Worm (Caenorhabditis elegans) whole organism, L4 larva: ENCODE data around the gene cat-4.

Experiments
- T26A8.4 ChIP-seq: fragments of 200-800 bp; sonication (Bioruptor generic); IDR thresholded peaks from 2 replicates; pipeline ENCODE4 v1.3.6; 2022; ENCODE audit warnings: missing genetic modification characterization, missing compliant biosample characterization
- ZK337.2 ChIP-seq: fragments of 200-800 bp; sonication (Bioruptor generic); IDR thresholded peaks from 2 replicates; pipeline ENCODE4 v1.3.6; 2022; ENCODE audit warnings: missing genetic modification reagents, missing genetic modification characterization, missing compliant biosample characterization
- ama-1 ChIP-seq: fragments of 150-350 bp; optimal IDR thresholded peaks from 2 replicates; lab custom pipeline; 2014; ENCODE audit warnings: inconsistent platforms, mixed read lengths
- arid-1 ChIP-seq: fragments of 200-800 bp; sonication (Bioruptor generic); conservative IDR thresholded peaks from 2 replicates; pipeline ENCODE4 v1.3.6; 2022; ENCODE audit warnings: missing genetic modification reagents, missing genetic modification characterization, missing compliant biosample characterization
- attf-4 ChIP-seq: sonication (generic microtip); optimal IDR thresholded peaks from 3 replicates; lab custom pipeline; 2017; ENCODE audit warnings: missing biosample characterization, missing genetic modification characterization
- ceh-20 ChIP-seq: fragments of 200-800 bp; sonication (Bioruptor generic); IDR thresholded peaks from 2 replicates; pipeline ENCODE4 v1.3.6; 2022; ENCODE audit warnings: missing genetic modification reagents, missing genetic modification characterization, missing compliant biosample characterization
- ceh-28 ChIP-seq: fragments of 150-350 bp; optimal IDR thresholded peaks from 2 replicates; lab custom pipeline; 2014; ENCODE audit warnings: missing biosample characterization, missing genetic modification reagents, missing genetic modification characterization
- ces-1 ChIP-seq: fragments of 150-350 bp; sonication (generic microtip); optimal IDR thresholded peaks from 4 replicates; lab custom pipeline; 2014; ENCODE audit warnings: missing biosample characterization, missing genetic modification reagents, missing genetic modification characterization
- daf-16 ChIP-seq, 3 experiments: sonication (generic microtip); optimal IDR thresholded peaks; 2 replicates each; lab custom pipeline; 2016 to 2017; ENCODE audit warnings: missing genetic modification characterization in 3 of 3, missing genetic modification reagents in 3 of 3, mild to moderate bottlenecking in 2 of 3, missing compliant biosample characterization in 2 of 3, missing biosample characterization in 1 of 3, moderate library complexity in 1 of 3
- dmd-6 ChIP-seq: fragments of 200-800 bp; sonication (Bioruptor generic); IDR thresholded peaks from 2 replicates; pipeline ENCODE4 v1.3.6; 2022; ENCODE audit warnings: missing genetic modification reagents, missing genetic modification characterization, missing compliant biosample characterization
- dve-1 ChIP-seq: sonication (generic microtip); optimal IDR thresholded peaks from 2 replicates; lab custom pipeline; 2017; ENCODE audit warnings: antibody characterized with exemption, mild to moderate bottlenecking, missing genetic modification characterization, missing compliant biosample characterization; ENCODE audit not compliant: insufficient read depth
- fkh-10 ChIP-seq: fragments of 150-350 bp; optimal IDR thresholded peaks from 2 replicates; lab custom pipeline; 2014; ENCODE audit warnings: missing biosample characterization, missing genetic modification reagents, missing genetic modification characterization
- hlh-11 ChIP-seq: fragments of 200-800 bp; sonication (Bioruptor generic); optimal IDR thresholded peaks from 2 replicates; lab custom pipeline; 2018; ENCODE audit warnings: mild to moderate bottlenecking, missing genetic modification characterization, missing compliant biosample characterization
- lin-38 ChIP-seq: fragments of 200-800 bp; sonication (Bioruptor generic); IDR thresholded peaks from 2 replicates; pipeline ENCODE4 v1.3.6; 2022; ENCODE audit warnings: missing genetic modification reagents, missing genetic modification characterization, missing compliant biosample characterization
- mdt-29 ChIP-seq: fragments of 200-800 bp; sonication (Bioruptor generic); IDR thresholded peaks from 2 replicates; pipeline ENCODE4 v1.3.6; 2022; ENCODE audit warnings: missing genetic modification reagents, missing genetic modification characterization, missing compliant biosample characterization
- nhr-25 ChIP-seq: sonication (generic microtip); optimal IDR thresholded peaks from 2 replicates; lab custom pipeline; 2017; ENCODE audit warnings: missing genetic modification characterization, mild to moderate bottlenecking, missing compliant biosample characterization, antibody characterized with exemption, moderate library complexity, borderline replicate concordance; ENCODE audit not compliant: insufficient read depth
- nhr-28 ChIP-seq: fragments of 150-350 bp; optimal IDR thresholded peaks from 2 replicates; lab custom pipeline; 2014; ENCODE audit warnings: missing biosample characterization, missing genetic modification characterization
- nhr-42 ChIP-seq: fragments of 200-800 bp; sonication (Bioruptor generic); IDR thresholded peaks from 2 replicates; pipeline ENCODE4 v1.3.6; 2022; ENCODE audit warnings: missing genetic modification characterization, missing compliant biosample characterization
- nhr-77 ChIP-seq: fragments of 150-350 bp; optimal IDR thresholded peaks from 2 replicates; lab custom pipeline; 2014; ENCODE audit warnings: missing biosample characterization, missing genetic modification characterization
- pha-4 ChIP-seq, 2 experiments: fragments of 150-350 bp in 1 of 2; fragments of 200-800 bp in 1 of 2; sonication (Bioruptor generic) in 1 of 2; IDR thresholded peaks in 1 of 2; optimal IDR thresholded peaks in 1 of 2; 2 replicates each; pipeline versions ENCODE4 v1.3.6 to Lab custom; 2014 to 2022; ENCODE audit warnings: missing genetic modification characterization in 2 of 2, missing genetic modification reagents in 2 of 2, missing biosample characterization in 1 of 2, missing compliant biosample characterization in 1 of 2
- php-3 ChIP-seq: fragments of 200-800 bp; sonication (Bioruptor generic); IDR thresholded peaks from 2 replicates; pipeline ENCODE4 v1.3.6; 2022; ENCODE audit warnings: missing genetic modification reagents, missing genetic modification characterization, missing compliant biosample characterization
- pqm-1 ChIP-seq: sonication (generic microtip); optimal IDR thresholded peaks from 2 replicates; lab custom pipeline; 2017; ENCODE audit warnings: missing biosample characterization, missing genetic modification characterization
- unc-39 ChIP-seq: sonication (generic microtip); optimal IDR thresholded peaks from 2 replicates; lab custom pipeline; 2017; ENCODE audit warnings: missing biosample characterization, missing genetic modification characterization
- unc-62 ChIP-seq, 3 experiments: fragments of 150-350 bp in 1 of 3; sonication (generic microtip); optimal IDR thresholded peaks in 2 of 3; peaks in 1 of 3; 1 replicate in 1 of 3; 2 replicates in 2 of 3; lab custom pipeline; 2014 to 2017; ENCODE audit warnings: missing biosample characterization in 3 of 3, missing genetic modification characterization in 3 of 3, missing genetic modification reagents in 3 of 3, missing genotype in 1 of 3
- vab-7 ChIP-seq: fragments of 200-800 bp; sonication (Bioruptor generic); IDR thresholded peaks from 2 replicates; pipeline ENCODE4 v1.3.6; 2022; ENCODE audit warnings: missing genetic modification reagents, missing genetic modification characterization, missing compliant biosample characterization
- zfp-2 ChIP-seq: sonication (generic microtip); optimal IDR thresholded peaks from 2 replicates; lab custom pipeline; 2016; ENCODE audit warnings: mild to moderate bottlenecking, missing genetic modification characterization, missing compliant biosample characterization
- zfp-3 ChIP-seq: fragments of 200-800 bp; sonication (Bioruptor generic); conservative IDR thresholded peaks from 2 replicates; pipeline ENCODE4 v1.3.6; 2022; ENCODE audit warnings: missing genetic modification reagents, missing genetic modification characterization, missing compliant biosample characterization
- ztf-11 ChIP-seq: fragments of 150-350 bp; optimal IDR thresholded peaks from 2 replicates; lab custom pipeline; 2014; ENCODE audit warnings: missing biosample characterization, missing genetic modification characterization
- ztf-7 ChIP-seq: fragments of 150-350 bp; optimal IDR thresholded peaks from 2 replicates; lab custom pipeline; 2014; ENCODE audit warnings: missing biosample characterization, missing genetic modification characterization

The cat-4 gene

ce11 chrV:10578938-10579337 lies 14.3 kb downstream of the cat-4 start, which contains the start of the genes erh-1 and lpd-9 (continued):
- no peak for TF ChIP-seq ztf-11 (tag; lab: Kevin White, UChicago)
- no peak for TF ChIP-seq unc-62 (GFP tag; optimal IDR thresholded peaks at IDR 0.05 in 1 of 2; lab: Kevin White, UChicago)
- no peak for TF ChIP-seq unc-62 (tag; optimal IDR thresholded peaks at IDR 0.05; lab: Kevin White, UChicago)
- TF ChIP-seq, all 104 proteins: peak for 35

- TF ChIP-seq dmd-6 (GFP tag; lab: Robert Waterston, UW), result peak; percentile 58; the same call in 1 of the 2 replicates
- TF ChIP-seq php-3, result peak; percentile 88
- peak; percentile 46 for TF ChIP-seq hlh-11 (tag; lab: Kevin White, UChicago)
- TF ChIP-seq ces-1 (GFP tag; lab: Kevin White, UChicago), result no peak
- peak; percentile 29 for TF ChIP-seq nhr-77
- peak; percentile 83 for TF ChIP-seq pqm-1 (tag; lab: Kevin White, UChicago)
- no peak for TF ChIP-seq zfp-2
- no peak for TF ChIP-seq zfp-3 (GFP tag; lab: Robert Waterston, UW)
- TF ChIP-seq daf-16 (GFP tag; optimal IDR thresholded peaks at IDR 0.05; lab: Kevin White, UChicago), result no peak
- peak; percentile 57 for TF ChIP-seq daf-16 (tag; optimal IDR thresholded peaks at IDR 0.05; lab: Kevin White, UChicago)
- TF ChIP-seq attf-4 (tag; lab: Kevin White, UChicago), result no peak
- TF ChIP-seq nhr-25 (tag; lab: Kevin White, UChicago), result no peak
- TF ChIP-seq ztf-7 (tag; lab: Kevin White, UChicago), result no peak
- TF ChIP-seq nhr-28 (tag; lab: Kevin White, UChicago), result peak; percentile 72
- TF ChIP-seq ceh-20, result no peak
- TF ChIP-seq dve-1 (tag; lab: Kevin White, UChicago), result peak; percentile 27
These were observed 16.0 kb downstream of the cat-4 start for ce11 chrV:10580638-10581037.

ce11 chrV:10581837-10582300 lies 17.2 kb downstream of the cat-4 start, which contains the start of gene T21C9.6:
Gene T21C9.6, plus strand, starts transcription at chrV:10581887.
- no peak for TF ChIP-seq ama-1 (lab: Kevin White, UChicago)
- no peak for TF ChIP-seq daf-16 (GFP tag; optimal IDR thresholded peaks at IDR 0.05; lab: Kevin White, UChicago)
- TF ChIP-seq daf-16 (tag; optimal IDR thresholded peaks at IDR 0.05; lab: Kevin White, UChicago), result peak; percentile 47
- TF ChIP-seq ceh-28 (tag; lab: Kevin White, UChicago), result no peak
- TF ChIP-seq lin-38 (GFP tag; lab: Robert Waterston, UW), result no peak
- TF ChIP-seq pqm-1 (tag; lab: Kevin White, UChicago), result peak; percentile 75
- TF ChIP-seq unc-39 (tag; lab: Kevin White, UChicago), result no peak
- TF ChIP-seq nhr-25 (tag; lab: Kevin White, UChicago), result no peak
- TF ChIP-seq dve-1 (tag; lab: Kevin White, UChicago), result peak; percentile 11
- TF ChIP-seq nhr-28 (tag; lab: Kevin White, UChicago), result peak; percentile 61
- peak; percentile 21 for TF ChIP-seq nhr-77
- TF ChIP-seq unc-62 (GFP tag; optimal IDR thresholded peaks at IDR 0.05 in 1 of 2; lab: Kevin White, UChicago), result peak in 1 of 2 experiments; percentile 9
- TF ChIP-seq unc-62 (tag; optimal IDR thresholded peaks at IDR 0.05; lab: Kevin White, UChicago), result no peak
- TF ChIP-seq php-3, result 0 out of 2 replicates have a peak, but pooled peaks have one; percentile 27
- TF ChIP-seq nhr-42, result no peak
- TF ChIP-seq pha-4 (GFP tag; IDR thresholded peaks at IDR 0.05; lab: Robert Waterston, UW), result no peak
- no peak for TF ChIP-seq pha-4 (tag; optimal IDR thresholded peaks at IDR 0.05; lab: Kevin White, UChicago)
- peak; percentile 16 for TF ChIP-seq hlh-11 (tag; lab: Kevin White, UChicago)
- no peak for TF ChIP-seq mdt-29 (GFP tag; lab: Robert Waterston, UW)

DNA sequence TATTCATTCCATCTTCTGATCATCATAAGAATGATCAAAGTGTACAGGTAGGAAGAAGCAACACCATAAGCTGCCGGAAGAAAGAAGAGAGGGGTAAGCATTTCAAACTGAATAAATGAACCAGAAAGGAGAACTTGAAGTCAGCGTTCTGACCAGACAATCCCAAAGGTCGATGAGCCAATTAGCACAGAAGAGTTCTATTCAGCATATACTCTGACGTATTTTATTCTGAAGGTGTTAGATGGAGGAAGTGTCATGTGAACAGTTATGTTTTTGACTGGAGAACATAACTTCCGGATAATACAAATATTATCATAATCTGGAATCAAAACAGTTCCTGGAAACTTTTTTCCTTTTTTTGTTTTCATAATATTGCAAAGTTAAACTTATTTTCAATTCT lies 24.0 kb downstream of the cat-4 start, which contains the start of gene srg-32:
srg-32 (minus strand) TSS at position 101 of the 400 bp plus-strand sequence.
- TF ChIP-seq arid-1 (GFP tag; lab: Robert Waterston, UW) (no peak), T26A8.4 (no peak), ces-1 (GFP tag; lab: Kevin White, UChicago) (no peak), vab-7 (GFP tag; lab: Robert Waterston, UW) (no peak), ZK337.2 (GFP tag; lab: Robert Waterston, UW) (no peak), ceh-28 (tag; lab: Kevin White, UChicago) (no peak), fkh-10 (GFP tag; lab: Kevin White, UChicago) (no peak), lin-38 (GFP tag; lab: Robert Waterston, UW) (no peak)
